Worm (Caenorhabditis elegans) whole organism, L4 larva: Measurements from ENCODE around the gene ZK666.15.
"Not testable (repeated sequence)": the region's sequence is repeated elsewhere in the genome, so short reads cannot be mapped to it uniquely, and the experiment has no call there.

Experiments used
- F49E8.2 ChIP-seq: sonication (generic microtip); optimal IDR thresholded peaks from 2 replicates; lab custom pipeline; 2016; ENCODE audit warnings: missing compliant biosample characterization, mild to moderate bottlenecking, missing genetic modification characterization, borderline replicate concordance
- arid-1 ChIP-seq: fragments of 200-800 bp; sonication (Bioruptor generic); conservative IDR thresholded peaks from 2 replicates; pipeline ENCODE4 v1.3.6; 2022; ENCODE audit warnings: missing genetic modification reagents, missing genetic modification characterization, missing compliant biosample characterization
- ceh-62 ChIP-seq: sonication (generic microtip); optimal IDR thresholded peaks from 2 replicates; lab custom pipeline; 2017; ENCODE audit warnings: missing biosample characterization, missing genetic modification characterization
- cey-2 ChIP-seq: sonication (generic microtip); optimal IDR thresholded peaks from 3 replicates; lab custom pipeline; 2017; ENCODE audit warnings: missing genetic modification characterization, mild to moderate bottlenecking, missing compliant biosample characterization, antibody characterized with exemption, borderline replicate concordance; ENCODE audit not compliant: insufficient read depth
- daf-12 ChIP-seq: fragments of 150-350 bp; optimal IDR thresholded peaks from 2 replicates; lab custom pipeline; 2014; ENCODE audit warnings: missing biosample characterization, missing genetic modification reagents, missing genetic modification characterization
- daf-16 ChIP-seq, 3 experiments: sonication (generic microtip); optimal IDR thresholded peaks; 2 replicates each; lab custom pipeline; 2016 to 2017; ENCODE audit warnings: missing genetic modification characterization in 3 of 3, missing genetic modification reagents in 3 of 3, mild to moderate bottlenecking in 2 of 3, missing compliant biosample characterization in 2 of 3, missing biosample characterization in 1 of 3, moderate library complexity in 1 of 3
- daf-19 ChIP-seq: fragments of 200-800 bp; sonication (Bioruptor generic); conservative IDR thresholded peaks from 2 replicates; pipeline ENCODE4 v1.3.6; 2022; ENCODE audit warnings: missing genetic modification characterization, missing compliant biosample characterization
- daf-8 ChIP-seq: fragments of 200-800 bp; sonication (Bioruptor generic); IDR thresholded peaks from 2 replicates; pipeline ENCODE4 v1.3.6; 2022; ENCODE audit warnings: missing genetic modification characterization, missing compliant biosample characterization
- dmd-8 ChIP-seq: fragments of 200-800 bp; sonication (Bioruptor generic); IDR thresholded peaks from 2 replicates; pipeline ENCODE4 v1.3.6; 2022; ENCODE audit warnings: missing genetic modification characterization, missing compliant biosample characterization
- duxl-1 ChIP-seq: sonication (generic microtip); optimal IDR thresholded peaks from 2 replicates; lab custom pipeline; 2016; ENCODE audit warnings: mild to moderate bottlenecking, missing genetic modification characterization, moderate library complexity, missing compliant biosample characterization; ENCODE audit not compliant: poor library complexity
- egl-43 ChIP-seq: fragments of 200-800 bp; sonication (Bioruptor generic); IDR thresholded peaks from 2 replicates; pipeline ENCODE4 v1.3.6; 2022; ENCODE audit warnings: missing genetic modification reagents, missing genetic modification characterization, missing compliant biosample characterization
- fkh-10 ChIP-seq: fragments of 150-350 bp; optimal IDR thresholded peaks from 2 replicates; lab custom pipeline; 2014; ENCODE audit warnings: missing biosample characterization, missing genetic modification reagents, missing genetic modification characterization
- hif-1 ChIP-seq, 2 experiments: sonication (generic microtip); optimal IDR thresholded peaks; 2 replicates each; lab custom pipeline; 2016 to 2017; ENCODE audit warnings: missing compliant biosample characterization in 2 of 2, missing genetic modification characterization in 2 of 2, missing genetic modification reagents in 2 of 2, missing genotype in 2 of 2, mild to moderate bottlenecking in 1 of 2
- hlh-11 ChIP-seq: fragments of 200-800 bp; sonication (Bioruptor generic); optimal IDR thresholded peaks from 2 replicates; lab custom pipeline; 2018; ENCODE audit warnings: mild to moderate bottlenecking, missing genetic modification characterization, missing compliant biosample characterization
- jun-1 ChIP-seq: fragments of 150-350 bp; optimal IDR thresholded peaks from 2 replicates; lab custom pipeline; 2014; ENCODE audit warnings: missing biosample characterization, missing genetic modification reagents, missing genetic modification characterization
- lir-3 ChIP-seq: sonication (generic microtip); optimal IDR thresholded peaks from 2 replicates; lab custom pipeline; 2016; ENCODE audit warnings: mild to moderate bottlenecking, missing genetic modification characterization, missing compliant biosample characterization
- lsy-2 ChIP-seq, 2 experiments: fragments of 150-350 bp in 1 of 2; sonication (generic microtip) in 1 of 2; optimal IDR thresholded peaks; 2 replicates each; lab custom pipeline; 2014 to 2017; ENCODE audit warnings: missing biosample characterization in 2 of 2, missing genetic modification characterization in 2 of 2
- mdt-29 ChIP-seq: fragments of 200-800 bp; sonication (Bioruptor generic); IDR thresholded peaks from 2 replicates; pipeline ENCODE4 v1.3.6; 2022; ENCODE audit warnings: missing genetic modification reagents, missing genetic modification characterization, missing compliant biosample characterization
- mep-1 ChIP-seq: fragments of 150-350 bp; sonication (generic microtip); optimal IDR thresholded peaks from 3 replicates; lab custom pipeline; 2014; ENCODE audit warnings: missing biosample characterization, missing genetic modification characterization
- mes-2 ChIP-seq: sonication (generic microtip); optimal IDR thresholded peaks from 2 replicates; lab custom pipeline; 2016; ENCODE audit warnings: missing genotype, mild to moderate bottlenecking, missing genetic modification characterization, missing compliant biosample characterization; ENCODE audit not compliant: poor library complexity, severe bottlenecking
- nhr-102 ChIP-seq: sonication (generic microtip); optimal IDR thresholded peaks from 2 replicates; lab custom pipeline; 2016; ENCODE audit warnings: mild to moderate bottlenecking, missing genetic modification characterization, moderate library complexity, missing compliant biosample characterization
- nhr-237 ChIP-seq: sonication (generic microtip); optimal IDR thresholded peaks from 2 replicates; lab custom pipeline; 2017; ENCODE audit warnings: missing biosample characterization, missing genetic modification characterization
- nhr-28 ChIP-seq: fragments of 150-350 bp; optimal IDR thresholded peaks from 2 replicates; lab custom pipeline; 2014; ENCODE audit warnings: missing biosample characterization, missing genetic modification characterization
- nhr-41 ChIP-seq: fragments of 200-800 bp; sonication (Bioruptor generic); IDR thresholded peaks from 2 replicates; pipeline ENCODE4 v1.3.6; 2022; ENCODE audit warnings: missing genetic modification reagents, missing genetic modification characterization, missing compliant biosample characterization
- nhr-77 ChIP-seq: fragments of 150-350 bp; optimal IDR thresholded peaks from 2 replicates; lab custom pipeline; 2014; ENCODE audit warnings: missing biosample characterization, missing genetic modification characterization
- pha-4 ChIP-seq, 2 experiments: fragments of 150-350 bp in 1 of 2; fragments of 200-800 bp in 1 of 2; sonication (Bioruptor generic) in 1 of 2; IDR thresholded peaks in 1 of 2; optimal IDR thresholded peaks in 1 of 2; 2 replicates each; pipeline versions ENCODE4 v1.3.6 to Lab custom; 2014 to 2022; ENCODE audit warnings: missing genetic modification characterization in 2 of 2, missing genetic modification reagents in 2 of 2, missing biosample characterization in 1 of 2, missing compliant biosample characterization in 1 of 2
- rbr-2 ChIP-seq: sonication (generic microtip); optimal IDR thresholded peaks from 2 replicates; lab custom pipeline; 2016; ENCODE audit warnings: missing genotype, missing genetic modification characterization, missing compliant biosample characterization
- sdz-12 ChIP-seq: fragments of 200-800 bp; sonication (Bioruptor generic); optimal IDR thresholded peaks from 2 replicates; lab custom pipeline; 2018; ENCODE audit warnings: mild to moderate bottlenecking, missing genetic modification characterization, missing compliant biosample characterization
- spr-1 ChIP-seq: sonication (generic microtip); optimal IDR thresholded peaks from 2 replicates; lab custom pipeline; 2016; ENCODE audit warnings: mild to moderate bottlenecking, missing genetic modification characterization, missing compliant biosample characterization
- unc-130 ChIP-seq: sonication (generic microtip); optimal IDR thresholded peaks from 2 replicates; lab custom pipeline; 2016; ENCODE audit warnings: missing genetic modification reagents, missing genetic modification characterization, missing compliant biosample characterization
- unc-62 ChIP-seq, 3 experiments: fragments of 150-350 bp in 1 of 3; sonication (generic microtip); optimal IDR thresholded peaks in 2 of 3; peaks in 1 of 3; 1 replicate in 1 of 3; 2 replicates in 2 of 3; lab custom pipeline; 2014 to 2017; ENCODE audit warnings: missing biosample characterization in 3 of 3, missing genetic modification characterization in 3 of 3, missing genetic modification reagents in 3 of 3, missing genotype in 1 of 3
- zfp-3 ChIP-seq: fragments of 200-800 bp; sonication (Bioruptor generic); conservative IDR thresholded peaks from 2 replicates; pipeline ENCODE4 v1.3.6; 2022; ENCODE audit warnings: missing genetic modification reagents, missing genetic modification characterization, missing compliant biosample characterization
- ztf-11 ChIP-seq: fragments of 150-350 bp; optimal IDR thresholded peaks from 2 replicates; lab custom pipeline; 2014; ENCODE audit warnings: missing biosample characterization, missing genetic modification characterization

ZK666.15 gene

DNA sequence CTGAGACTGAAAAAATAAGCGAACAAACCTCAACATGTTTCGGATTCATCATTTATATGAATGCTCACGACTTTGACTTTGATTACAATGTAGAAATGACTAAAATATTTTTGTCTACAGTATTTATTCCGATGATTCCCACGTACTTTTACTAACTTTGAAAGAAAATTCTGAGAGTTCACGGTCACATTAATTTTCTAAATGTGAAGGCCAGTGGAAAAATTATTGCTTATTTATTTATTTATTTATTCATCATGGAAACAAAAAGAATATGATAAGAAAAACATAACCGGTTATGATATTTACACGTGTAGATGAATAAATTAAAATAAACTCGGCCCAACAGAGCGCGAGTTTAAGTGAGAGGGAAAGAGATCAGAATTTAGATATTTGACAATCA lies 6.2 kb downstream of the ZK666.15 start, which contains the start of gene ZK666.8:
TSS of gene ZK666.8 (minus strand) at position 101 of the 400 bp plus-strand sequence.
- TF ChIP-seq daf-16 (GFP tag; optimal IDR thresholded peaks at IDR 0.05; lab: Kevin White, UChicago); daf-16 (tag; optimal IDR thresholded peaks at IDR 0.05; lab: Kevin White, UChicago); zfp-3 (GFP tag; lab: Robert Waterston, UW); dmd-8 (GFP tag; lab: Robert Waterston, UW): not testable (repeated sequence)

DNA sequence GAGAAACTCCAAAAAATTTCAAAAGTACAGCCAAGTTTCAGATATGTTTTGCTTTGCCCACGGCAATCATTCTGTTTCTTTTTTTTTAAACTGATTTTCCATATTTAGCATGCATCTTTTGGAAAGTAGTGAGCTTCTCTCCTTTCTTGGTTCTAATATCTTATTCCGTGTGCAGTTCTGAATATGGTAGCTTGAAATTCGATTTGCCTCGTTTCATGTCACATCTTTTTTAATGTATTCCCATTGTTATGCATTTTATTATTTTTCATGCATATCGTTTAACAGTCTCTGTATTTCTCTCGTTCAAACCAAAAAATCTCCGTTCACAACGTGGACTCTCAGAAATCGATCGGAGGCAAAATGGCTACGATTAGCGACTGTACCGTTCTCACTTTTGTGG lies 7.6 kb downstream of the ZK666.15 start, which contains the start of gene ZK666.14:
TSS of gene ZK666.14 (plus strand) at position 301 of the 400 bp plus-strand sequence.
- TF ChIP-seq nhr-41 (GFP tag; lab: Robert Waterston, UW) (no peak), egl-43 (GFP tag; lab: Robert Waterston, UW) (no peak), spr-1 (no peak), cey-2 (no peak), daf-12 (tag; lab: Kevin White, UChicago) (no peak), unc-130 (no peak), hif-1 (tag; optimal IDR thresholded peaks at IDR 0.05; lab: Kevin White, UChicago) (no peak), fkh-10 (GFP tag; lab: Kevin White, UChicago) (no peak), arid-1 (GFP tag; lab: Robert Waterston, UW) (no peak), nhr-102 (tag; lab: Kevin White, UChicago) (no peak), nhr-237 (tag; lab: Kevin White, UChicago) (no peak), daf-19 (GFP tag; lab: Robert Waterston, UW) (no peak), F49E8.2 (tag; lab: Kevin White, UChicago) (no peak), daf-8 (GFP tag; lab: Robert Waterston, UW) (no peak)

DNA sequence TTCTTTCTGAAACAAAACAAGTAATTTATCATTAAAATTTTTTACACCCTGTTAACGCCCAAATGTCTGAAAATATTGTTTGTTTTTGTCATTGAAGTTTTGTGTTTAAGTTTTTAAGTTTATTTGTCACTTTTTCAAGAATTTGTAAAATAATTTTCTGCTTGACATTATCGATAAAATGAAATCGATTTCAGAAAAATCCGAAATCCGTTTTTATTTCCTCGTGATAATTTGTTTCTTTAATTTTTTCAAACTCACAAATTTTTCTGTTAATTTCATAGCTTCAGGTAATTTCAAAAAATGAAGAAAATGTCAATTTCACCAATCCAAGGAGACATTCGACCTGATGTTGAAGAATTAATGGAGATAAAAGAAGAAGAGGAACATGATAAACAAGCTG lies 9.1 kb downstream of the ZK666.15 start, which contains the start of gene ZK666.12:
TSS of gene ZK666.12 (plus strand) at position 301 of the 400 bp plus-strand sequence.
- TF ChIP-seq duxl-1, result no peak
- TF ChIP-seq jun-1 (tag; lab: Kevin White, UChicago), result no peak
- no peak for TF ChIP-seq nhr-237 (tag; lab: Kevin White, UChicago)
- TF ChIP-seq unc-62 (GFP tag; optimal IDR thresholded peaks at IDR 0.05 in 1 of 2; lab: Kevin White, UChicago), result no peak
- TF ChIP-seq unc-62 (tag; optimal IDR thresholded peaks at IDR 0.05; lab: Kevin White, UChicago), result no peak
- TF ChIP-seq mdt-29 (GFP tag; lab: Robert Waterston, UW), result no peak
- no peak for TF ChIP-seq sdz-12 (GFP tag; lab: Kevin White, UChicago)
- TF ChIP-seq mes-2 (tag; lab: Kevin White, UChicago), result no peak
- TF ChIP-seq nhr-77 (tag; lab: Kevin White, UChicago), result no peak
- no peak for TF ChIP-seq lsy-2 (tag; optimal IDR thresholded peaks at IDR 0.05; lab: Kevin White, UChicago)
- no peak for TF ChIP-seq lir-3 (tag; lab: Kevin White, UChicago)
- TF ChIP-seq hlh-11, result no peak
- TF ChIP-seq, all 104 proteins: peak for 0

DNA sequence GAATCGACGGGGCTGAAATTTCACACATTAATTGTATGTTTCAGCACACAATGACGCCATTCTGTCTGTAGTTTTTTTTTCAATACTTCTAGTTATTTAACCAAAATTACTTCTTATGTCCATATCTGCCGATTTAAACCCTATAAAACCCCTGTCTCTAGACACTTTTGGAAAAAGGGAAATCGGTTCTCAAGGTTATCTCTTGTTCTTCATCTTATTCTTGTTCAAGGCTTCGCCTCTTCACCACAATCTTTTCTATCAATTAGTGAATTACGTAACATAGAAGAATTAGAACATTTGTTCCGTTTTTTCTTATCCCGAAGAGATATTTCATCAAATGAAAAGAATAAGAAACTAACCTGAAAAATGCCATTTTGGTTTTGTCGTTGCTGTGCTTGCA lies 13.8 kb downstream of the ZK666.15 start:
- TF ChIP-seq nhr-28 (tag; lab: Kevin White, UChicago) (peak; percentile 19), ztf-11 (tag; lab: Kevin White, UChicago) (no peak), rbr-2 (tag; lab: Kevin White, UChicago) (no peak), unc-62 (GFP tag; optimal IDR thresholded peaks at IDR 0.05 in 1 of 2; lab: Kevin White, UChicago) (peak in 1 of 2 experiments; percentile 54), unc-62 (tag; optimal IDR thresholded peaks at IDR 0.05; lab: Kevin White, UChicago) (no peak), duxl-1 (peak; percentile 8), nhr-237 (tag; lab: Kevin White, UChicago) (no peak), ceh-62 (tag; lab: Kevin White, UChicago) (no peak), pha-4 (GFP tag; IDR thresholded peaks at IDR 0.05; lab: Robert Waterston, UW) (no peak), pha-4 (tag; optimal IDR thresholded peaks at IDR 0.05; lab: Kevin White, UChicago) (no peak), mep-1 (tag; lab: Kevin White, UChicago) (peak; percentile 5)
